Worm (Caenorhabditis elegans) whole organism, L4/young adult: Measurements from ENCODE around the gene W07A12.4.

Experiments
- W03F9.2 ChIP-seq: fragments of 150-350 bp; optimal IDR thresholded peaks from 2 replicates; lab custom pipeline; 2014; ENCODE audit warnings: missing biosample characterization, missing genetic modification characterization
- dao-5 ChIP-seq: sonication (generic microtip); optimal IDR thresholded peaks from 2 replicates; lab custom pipeline; 2016; ENCODE audit warnings: missing genotype, missing genetic modification characterization, moderate library complexity, missing compliant biosample characterization
- him-1 ChIP-seq: sonication (generic microtip); optimal IDR thresholded peaks from 2 replicates; lab custom pipeline; 2016; ENCODE audit warnings: missing genotype, missing genetic modification reagents, missing genetic modification characterization, missing compliant biosample characterization

Gene W07A12.4

DNA sequence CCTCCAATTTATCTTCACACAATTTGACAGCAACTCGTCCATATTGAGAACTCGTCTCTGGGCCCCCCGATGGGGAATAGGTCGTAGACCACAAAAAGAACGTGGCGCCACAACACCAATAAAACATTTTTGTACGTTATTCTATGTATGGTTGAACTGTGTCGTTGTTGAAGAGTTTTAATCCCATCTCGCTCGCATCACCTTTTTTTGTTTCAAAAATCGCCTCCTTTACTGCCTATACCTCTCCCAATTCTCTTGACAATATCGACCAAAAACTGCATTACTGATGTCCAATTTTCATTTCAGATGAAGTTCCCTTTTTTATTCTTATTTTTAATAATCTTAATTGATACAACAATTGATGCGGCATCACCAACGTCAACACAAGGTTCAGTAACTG is 51.2 kb downstream of the W07A12.4 start, which contains the start of gene let-23:
Gene let-23 (plus strand): TSS at position 301 of the 400 bp plus-strand sequence.
- TF ChIP-seq W03F9.2 (tag; lab: Kevin White, UChicago) (no peak), him-1 (tag; lab: Kevin White, UChicago) (no peak), dao-5 (tag; lab: Kevin White, UChicago) (no peak)
